Worm (Caenorhabditis elegans): ENCODE results near the gene sre-32.

Gene sre-32

ce11 chrII:12494556-12495131 lies 38.1 kb upstream of the sre-32 start, which contains the start of gene col-85 (continued):
- peak in 2 of 6 experiments; percentile 10 to 30 for TF ChIP-seq elt-3 (tag; optimal IDR thresholded peaks at IDR 0.05)
- TF ChIP-seq mef-2 (tag; optimal IDR thresholded peaks at IDR 0.05), result peak; percentile 19
- TF ChIP-seq sptf-1 (tag; optimal IDR thresholded peaks at IDR 0.05), result no peak
- peak; percentile 23 for TF ChIP-seq elt-2 (tag; optimal IDR thresholded peaks at IDR 0.05)
- TF ChIP-seq ama-1 (optimal IDR thresholded peaks at IDR 0.05), result no peak
- TF ChIP-seq pax-3 (tag; optimal IDR thresholded peaks at IDR 0.05), result peak; percentile 47
- peak in 1 of 2 experiments; percentile 47 for TF ChIP-seq mdl-1 (tag; optimal IDR thresholded peaks at IDR 0.05)
- TF ChIP-seq mep-1 (tag; optimal IDR thresholded peaks at IDR 0.05), result peak; percentile 56
- no peak for TF ChIP-seq C34B4.2 (tag; optimal IDR thresholded peaks at IDR 0.05)
- no peak for TF ChIP-seq ets-5 (GFP tag; IDR thresholded peaks at IDR 0.05)
- no peak for TF ChIP-seq C04F5.9 (tag; optimal IDR thresholded peaks at IDR 0.05)
- TF ChIP-seq irx-1 (tag; optimal IDR thresholded peaks at IDR 0.05), result peak; percentile 57
- TF ChIP-seq vab-15 (tag; optimal IDR thresholded peaks at IDR 0.05), result peak; percentile 63
- TF ChIP-seq efl-1 (optimal IDR thresholded peaks at IDR 0.05), result peak; percentile 65 to 71
- TF ChIP-seq efl-1 (GFP tag; optimal IDR thresholded peaks at IDR 0.05 in 1 of 2), result peak; percentile 66 to 97
- TF ChIP-seq alr-1 (tag; optimal IDR thresholded peaks at IDR 0.05; ENCODE audit: borderline replicate concordance), result no peak
- peak; percentile 70 for TF ChIP-seq nhr-90 (tag; optimal IDR thresholded peaks at IDR 0.05; ENCODE audit: poor library complexity)
- peak; percentile 51 for TF ChIP-seq fkh-10 (GFP tag; optimal IDR thresholded peaks at IDR 0.05)
- TF ChIP-seq skn-1 (tag; optimal IDR thresholded peaks at IDR 0.05), result peak; percentile 53
- no peak for TF ChIP-seq tlp-1 (tag; optimal IDR thresholded peaks at IDR 0.05)
- TF ChIP-seq xbp-1 (tag; optimal IDR thresholded peaks at IDR 0.05), result peak; percentile 60
- TF ChIP-seq unc-130 (tag; optimal IDR thresholded peaks at IDR 0.05), result peak; percentile 12
- peak; percentile 5 for TF ChIP-seq hpl-2 (GFP tag; optimal IDR thresholded peaks at IDR 0.05)
- TF ChIP-seq lin-14 (GFP tag; optimal IDR thresholded peaks at IDR 0.05), result peak; percentile 74
- peak; percentile 54 for TF ChIP-seq lin-13 (GFP tag; optimal IDR thresholded peaks at IDR 0.05)
- TF ChIP-seq fkh-8 (tag; optimal IDR thresholded peaks at IDR 0.05), result peak; percentile 83
- TF ChIP-seq egl-27 (tag; optimal IDR thresholded peaks at IDR 0.05), result peak in 1 of 2 experiments; percentile 53
- no peak for TF ChIP-seq efl-3 (GFP tag; optimal IDR thresholded peaks at IDR 0.05)
- TF ChIP-seq nhr-237 (tag; optimal IDR thresholded peaks at IDR 0.05), result no peak
- no peak for TF ChIP-seq nhr-28 (tag; optimal IDR thresholded peaks at IDR 0.05)
- TF ChIP-seq ceh-90 (tag; optimal IDR thresholded peaks at IDR 0.05), result no peak
- no peak for TF ChIP-seq ceh-88 (GFP tag; IDR thresholded peaks at IDR 0.05)
- no peak for TF ChIP-seq zip-4 (GFP tag; optimal IDR thresholded peaks at IDR 0.05)
- TF ChIP-seq fkh-4 (tag; optimal IDR thresholded peaks at IDR 0.05; ENCODE audit: borderline replicate concordance), result no peak
- TF ChIP-seq ceh-8 (GFP tag; optimal IDR thresholded peaks at IDR 0.05), result no peak
- peak; percentile 62 for TF ChIP-seq tbx-2 (tag; optimal IDR thresholded peaks at IDR 0.05)
- TF ChIP-seq aha-1 (tag; optimal IDR thresholded peaks at IDR 0.05), result no peak
- peak; percentile 68 for TF ChIP-seq rnt-1 (tag; optimal IDR thresholded peaks at IDR 0.05)
- TF ChIP-seq F16B12.6 (tag; optimal IDR thresholded peaks at IDR 0.05), result peak; percentile 19
- TF ChIP-seq ztf-4 (tag; optimal IDR thresholded peaks at IDR 0.05), result no peak
- TF ChIP-seq nhr-77 (tag; optimal IDR thresholded peaks at IDR 0.05), result peak; percentile 70
- TF ChIP-seq unc-86 (tag; optimal IDR thresholded peaks at IDR 0.05), result peak; percentile 49
- peak; percentile 73 for TF ChIP-seq swsn-7 (tag; optimal IDR thresholded peaks at IDR 0.05)
- peak; percentile 37 for TF ChIP-seq jun-1 (tag; optimal IDR thresholded peaks at IDR 0.05)
- peak; percentile 72 for TF ChIP-seq nhr-85 (tag)
- peak; percentile 69 for TF ChIP-seq fos-1 (tag; optimal IDR thresholded peaks at IDR 0.05)
- TF ChIP-seq nhr-11 (tag; optimal IDR thresholded peaks at IDR 0.05), result no peak
- no peak for TF ChIP-seq Y116A8C.19 (tag; optimal IDR thresholded peaks at IDR 0.05; ENCODE audit: borderline replicate concordance)
- peak; percentile 78 for TF ChIP-seq nhr-71 (tag; optimal IDR thresholded peaks at IDR 0.05)
- TF ChIP-seq egl-13 (tag; optimal IDR thresholded peaks at IDR 0.05), result no peak
- TF ChIP-seq ceh-82 (tag; optimal IDR thresholded peaks at IDR 0.05), result peak; percentile 27 to 79 (median 55)
- no peak for TF ChIP-seq unc-30 (tag; optimal IDR thresholded peaks at IDR 0.05)
- peak; percentile 65 for TF ChIP-seq C16A3.4 (tag; optimal IDR thresholded peaks at IDR 0.05)
- TF ChIP-seq aly-2 (tag; optimal IDR thresholded peaks at IDR 0.05), result peak; percentile 49
